Worm (Caenorhabditis elegans) whole organism, early embryonic: ENCODE data around the gene pat-9.

Experiments
- B0310.2 ChIP-seq: sonication (generic microtip); optimal IDR thresholded peaks from 2 replicates; lab custom pipeline; 2016; ENCODE audit warnings: mild to moderate bottlenecking, missing genetic modification characterization, missing compliant biosample characterization
- F13C5.2 ChIP-seq: sonication (generic microtip); optimal IDR thresholded peaks from 2 replicates; lab custom pipeline; 2017; ENCODE audit warnings: mild to moderate bottlenecking, missing genetic modification characterization, inconsistent platforms, missing compliant biosample characterization
- aly-1 ChIP-seq: sonication (generic microtip); optimal IDR thresholded peaks from 2 replicates; lab custom pipeline; 2016; ENCODE audit warnings: missing genetic modification characterization, missing compliant biosample characterization
- ama-1 ChIP-seq: fragments of 150-350 bp; optimal IDR thresholded peaks from 2 replicates; lab custom pipeline; 2014
- ceh-36 ChIP-seq: sonication (generic microtip); optimal IDR thresholded peaks from 2 replicates; lab custom pipeline; 2016; ENCODE audit warnings: missing genetic modification characterization, inconsistent platforms, missing compliant biosample characterization
- ets-7 ChIP-seq: sonication (generic microtip); optimal IDR thresholded peaks from 2 replicates; lab custom pipeline; 2016; ENCODE audit warnings: missing genotype, missing genetic modification characterization, missing compliant biosample characterization
- flt-1 ChIP-seq: fragments of 200-800 bp; sonication (Bioruptor generic); IDR thresholded peaks from 2 replicates; pipeline ENCODE4 v1.3.6; 2022; ENCODE audit warnings: missing genetic modification characterization, missing compliant biosample characterization
- hmbx-1 ChIP-seq: sonication (generic microtip); optimal IDR thresholded peaks from 2 replicates; lab custom pipeline; 2016; ENCODE audit warnings: mild to moderate bottlenecking, missing genetic modification characterization, missing compliant biosample characterization
- hmg-4 ChIP-seq: fragments of 200-800 bp; sonication (Bioruptor generic); optimal IDR thresholded peaks from 2 replicates; lab custom pipeline; 2018; ENCODE audit warnings: mild to moderate bottlenecking, missing genetic modification characterization, missing compliant biosample characterization
- hnd-1 ChIP-seq: sonication (generic microtip); optimal IDR thresholded peaks from 2 replicates; lab custom pipeline; 2016; ENCODE audit warnings: missing genetic modification characterization, missing compliant biosample characterization
- pes-1 ChIP-seq: fragments of 200-800 bp; sonication (Bioruptor generic); IDR thresholded peaks from 2 replicates; pipeline ENCODE4 v1.3.6; 2022; ENCODE audit warnings: missing genetic modification reagents, missing genetic modification characterization, missing compliant biosample characterization
- scrt-1 ChIP-seq: fragments of 200-800 bp; sonication (Bioruptor generic); IDR thresholded peaks from 2 replicates; pipeline ENCODE4 v1.3.6; 2022; ENCODE audit warnings: missing genetic modification characterization, missing compliant biosample characterization
- tbx-11 ChIP-seq: fragments of 200-800 bp; sonication (Bioruptor generic); IDR thresholded peaks from 2 replicates; pipeline ENCODE4 v1.3.6; 2022; ENCODE audit warnings: missing genetic modification characterization, missing compliant biosample characterization
- tbx-37 ChIP-seq: fragments of 200-800 bp; sonication (Bioruptor generic); conservative IDR thresholded peaks from 2 replicates; pipeline ENCODE4 v1.3.6; 2022; ENCODE audit warnings: missing genetic modification reagents, missing genetic modification characterization, missing compliant biosample characterization

- TF ChIP-seq hmbx-1 (no peak), flt-1 (GFP tag; lab: Robert Waterston, UW) (no peak), tbx-11 (GFP tag; lab: Robert Waterston, UW) (no peak), ama-1 (no peak), F13C5.2 (tag; lab: Kevin White, UChicago) (no peak), aly-1 (no peak), hnd-1 (tag; lab: Kevin White, UChicago) (no peak), scrt-1 (no peak), pes-1 (GFP tag; lab: Robert Waterston, UW) (no peak), B0310.2 (no peak), tbx-37 (GFP tag; lab: Robert Waterston, UW) (no peak), hmg-4 (GFP tag; lab: Kevin White, UChicago) (no peak), ceh-36 (tag; lab: Kevin White, UChicago) (no peak), ets-7 (no peak)
Measured at ce11 chrX:16521722-16522121, 15.0 kb upstream of the pat-9 start.
